Fruit fly (Drosophila melanogaster) ovary, adult (tissue): Measurements from ENCODE around the gene Ids.

Source experiments
- CG17801 ChIP-seq: fragments of 200-800 bp; optimal IDR thresholded peaks from 2 replicates; lab custom pipeline; 2019; ENCODE audit warnings: missing biosample characterization, mild to moderate bottlenecking, missing genetic modification characterization, moderate library complexity; ENCODE audit not compliant: partially characterized antibody

The Ids gene

DNA sequence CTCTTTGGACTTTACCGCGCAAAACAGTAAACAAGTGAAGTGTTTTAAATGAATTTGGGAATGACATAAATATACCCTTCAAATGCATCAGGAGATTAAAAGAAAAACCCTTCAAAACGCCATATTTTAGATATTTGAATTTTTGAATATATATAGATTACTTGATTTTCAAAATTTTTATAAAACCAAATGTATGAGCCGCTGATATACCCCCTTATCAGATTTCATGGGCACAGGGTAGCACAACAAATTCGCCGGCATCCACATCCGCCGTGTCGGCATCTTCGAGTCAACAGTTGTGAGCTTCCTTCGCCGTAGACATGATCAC is at the start of gene Ids:
Ids (plus strand) TSS at position 304 of the 328 bp plus-strand sequence.
- peak; percentile 59 for TF ChIP-seq CG17801 (GFP tag; lab: Kevin White, UChicago)

DNA sequence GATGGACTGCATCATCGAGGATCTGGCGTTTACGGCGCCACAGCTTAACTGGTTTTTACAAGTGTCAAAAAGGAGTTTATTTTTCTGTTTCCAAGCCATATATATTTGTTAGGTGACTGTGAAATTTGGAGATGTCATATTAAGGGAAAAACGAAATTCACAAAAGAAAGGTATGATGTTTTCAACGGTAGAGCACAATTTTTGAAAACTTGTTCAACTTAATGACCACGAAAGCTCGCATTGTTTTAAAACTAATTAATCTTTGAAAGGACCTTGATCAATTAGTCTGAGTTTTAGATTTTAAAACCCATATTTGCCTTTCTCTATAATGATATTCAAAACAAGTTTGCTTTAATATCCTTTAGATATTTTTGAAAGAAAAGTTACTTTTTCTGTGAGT is 49.3 kb upstream of the Ids start, which contains the start of gene Strip:
Strip (minus strand) TSS at position 101 of the 400 bp plus-strand sequence.
- TF ChIP-seq CG17801 (GFP tag; lab: Kevin White, UChicago), result no peak

DNA sequence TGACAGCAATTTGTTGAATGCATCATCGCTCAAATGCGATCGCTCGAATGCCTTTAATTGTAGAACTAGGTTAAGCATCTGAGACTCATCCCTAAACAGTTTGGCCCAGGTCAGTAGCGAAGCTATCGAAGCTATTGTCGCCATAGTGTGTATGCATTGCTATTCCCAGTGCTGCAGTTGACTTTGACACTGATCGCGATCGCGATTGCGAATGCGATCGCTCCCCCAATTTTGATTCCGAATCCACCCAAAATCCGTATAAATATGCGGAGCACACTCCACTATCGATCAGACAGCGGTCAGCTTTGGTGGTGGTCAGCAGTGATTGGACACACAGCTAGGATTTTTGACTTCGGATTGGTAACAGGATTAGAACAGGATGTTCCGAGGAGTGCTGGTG is 48.3 kb upstream of the Ids start, which contains the start of gene CG14961:
CG14961 (plus strand) TSS at position 301 of the 400 bp plus-strand sequence.
- no peak for TF ChIP-seq CG17801 (GFP tag; lab: Kevin White, UChicago)

DNA sequence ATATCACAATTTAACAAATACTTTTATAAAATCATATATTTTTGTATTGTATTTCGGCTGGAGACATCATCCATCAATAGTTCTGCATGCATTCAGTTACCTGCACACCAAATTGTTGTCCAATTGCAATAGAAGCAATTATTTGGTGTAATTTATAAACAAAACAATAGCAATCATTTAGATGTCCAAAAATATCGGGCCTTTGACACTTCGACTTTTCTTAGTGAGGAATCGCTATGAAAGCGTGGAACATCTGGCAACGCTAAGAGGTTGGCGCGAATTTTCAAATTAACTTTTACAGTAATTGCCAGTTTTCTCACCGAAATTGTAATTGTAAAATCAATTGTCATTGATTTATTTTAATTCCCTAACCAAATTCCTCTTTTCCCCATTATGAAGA is 43.3 kb upstream of the Ids start, which contains the start of gene CG14969:
CG14969 (minus strand) TSS at position 195 of the 400 bp plus-strand sequence.
- peak; percentile 37 for TF ChIP-seq CG17801 (GFP tag; lab: Kevin White, UChicago)

DNA sequence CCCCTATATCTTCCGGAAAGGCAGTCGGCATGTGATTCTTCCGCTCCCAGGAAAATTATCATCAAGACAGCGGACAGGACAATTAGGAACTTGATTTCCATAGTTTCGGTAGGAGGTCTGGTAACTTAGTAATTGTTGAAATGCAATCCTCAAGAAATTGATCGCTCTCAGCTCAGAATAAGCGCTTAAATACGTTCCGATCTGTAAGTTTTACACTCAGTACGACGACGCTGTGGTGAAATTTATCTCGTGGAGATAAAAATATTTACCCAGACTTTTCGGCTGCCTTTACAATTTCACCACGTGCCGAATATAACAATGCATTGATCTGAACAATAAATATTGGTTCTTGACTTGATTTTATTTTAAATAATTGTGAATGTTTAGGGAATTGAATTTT is 42.4 kb upstream of the Ids start, which contains the start of gene Drsl1:
Drsl1 (minus strand) TSS at position 101 of the 400 bp plus-strand sequence.
- no peak for TF ChIP-seq CG17801 (GFP tag; lab: Kevin White, UChicago)

DNA sequence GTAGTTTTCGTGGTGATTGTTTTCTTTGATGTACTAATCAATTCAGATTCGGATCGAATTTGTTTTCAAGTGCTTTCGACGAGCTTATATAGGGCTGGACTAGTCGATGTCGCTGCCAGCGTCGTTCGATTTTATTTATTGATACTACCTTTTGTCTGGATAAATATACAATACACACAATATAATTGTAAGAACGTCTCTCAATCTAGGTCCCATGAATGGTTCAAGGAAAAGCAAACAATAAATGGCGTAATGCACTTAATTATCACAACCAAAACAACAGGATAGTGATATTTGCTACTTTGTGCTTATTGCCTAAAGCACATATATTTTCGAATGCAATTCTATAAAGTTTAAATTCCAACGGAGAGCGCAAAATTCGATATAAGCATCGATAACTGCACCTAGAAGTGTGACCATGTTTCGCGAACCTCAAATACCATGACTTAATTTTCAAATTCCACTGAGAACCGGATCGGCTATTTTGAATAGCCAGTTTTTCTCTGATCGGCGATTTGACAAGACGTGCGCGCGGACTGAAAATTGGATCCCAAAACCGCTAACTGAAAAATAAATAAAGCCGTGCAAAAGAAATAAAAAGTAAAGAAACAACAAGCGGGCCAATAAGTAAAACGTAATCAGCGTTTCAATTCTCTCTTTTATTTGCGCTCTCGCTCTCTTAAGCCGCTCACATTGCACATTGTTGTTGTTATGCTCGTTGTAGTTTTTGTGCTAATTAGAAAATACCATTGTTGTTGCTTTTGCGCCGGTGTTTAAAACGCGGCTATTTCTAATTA is 41.5 kb upstream of the Ids start, which contains the start of the genes Drsl6 and kst:
Drsl6 (minus strand) TSS at position 51 of the 797 bp plus-strand sequence.
kst (plus strand) TSS at position 493 of the 797 bp plus-strand sequence.
- TF ChIP-seq CG17801 (GFP tag; lab: Kevin White, UChicago), result peak; percentile 87

DNA sequence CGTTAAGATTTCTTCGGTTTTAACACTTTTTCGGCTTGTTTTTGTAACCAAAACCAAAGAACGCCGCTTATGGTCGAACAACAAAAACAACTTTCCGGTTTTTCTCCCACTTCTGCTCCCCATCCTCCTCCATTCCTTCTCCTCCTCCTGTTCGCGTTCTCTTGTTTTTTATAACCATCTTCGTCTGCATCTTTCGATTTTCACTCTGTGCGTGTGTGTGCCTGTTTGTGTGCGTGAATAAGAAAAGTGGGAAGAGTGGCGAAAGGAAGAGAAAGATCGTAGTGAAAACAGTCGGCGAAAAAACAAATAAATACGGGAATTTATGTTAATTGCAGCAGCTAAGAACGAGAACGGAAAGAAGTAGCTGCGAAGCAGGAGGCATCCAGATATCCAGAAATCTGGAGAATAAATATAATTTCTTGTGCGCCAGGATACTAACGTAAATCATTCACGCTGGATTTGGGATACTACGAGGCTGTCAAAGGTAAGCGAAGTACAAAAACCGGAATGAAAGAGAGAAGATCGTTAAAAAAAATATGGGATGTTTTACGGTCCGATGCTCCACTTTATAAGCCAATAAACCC is 40.6 kb upstream of the Ids start:
- TF ChIP-seq CG17801 (GFP tag; lab: Kevin White, UChicago), result no peak

DNA sequence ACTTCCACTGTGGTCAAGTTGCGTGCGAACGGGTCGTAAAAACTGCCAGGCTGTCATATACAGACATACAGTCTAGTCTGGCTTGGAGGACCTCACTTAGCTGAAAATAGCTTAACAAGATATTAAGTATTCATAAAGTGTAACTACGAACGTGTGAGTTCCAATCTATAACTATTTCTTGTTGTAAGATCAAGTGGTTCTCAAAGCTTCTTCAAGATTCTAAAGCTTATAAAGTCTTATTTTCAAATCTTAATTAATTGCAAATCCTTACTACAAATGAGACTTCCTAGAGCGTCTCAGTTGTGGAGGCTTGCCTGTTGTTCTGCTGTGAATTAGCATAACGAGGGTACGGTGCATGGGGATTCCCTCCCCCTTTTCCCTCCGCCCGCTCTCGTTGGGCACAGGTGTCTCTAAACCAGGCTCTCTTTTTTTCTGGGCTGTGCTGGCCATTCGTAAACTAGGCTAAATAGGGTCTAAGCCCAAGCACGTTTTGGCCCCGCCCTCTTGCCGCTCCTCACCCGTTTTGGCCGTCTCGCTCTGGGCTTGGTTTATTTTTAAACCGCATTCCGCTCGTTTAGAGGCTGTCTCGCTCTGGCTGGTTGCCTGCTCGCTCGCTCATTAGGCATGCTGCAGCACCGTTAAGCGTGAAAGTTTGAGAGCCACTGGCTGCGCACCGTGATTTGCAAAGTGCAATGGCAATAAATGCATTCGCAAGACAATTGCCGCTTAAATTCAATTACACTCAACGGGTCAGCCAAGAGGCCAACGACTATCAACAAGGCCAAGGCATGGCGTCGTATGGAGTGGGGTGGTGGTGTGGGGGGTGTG is 39.8 kb upstream of the Ids start:
- no peak for TF ChIP-seq CG17801 (GFP tag; lab: Kevin White, UChicago)

DNA sequence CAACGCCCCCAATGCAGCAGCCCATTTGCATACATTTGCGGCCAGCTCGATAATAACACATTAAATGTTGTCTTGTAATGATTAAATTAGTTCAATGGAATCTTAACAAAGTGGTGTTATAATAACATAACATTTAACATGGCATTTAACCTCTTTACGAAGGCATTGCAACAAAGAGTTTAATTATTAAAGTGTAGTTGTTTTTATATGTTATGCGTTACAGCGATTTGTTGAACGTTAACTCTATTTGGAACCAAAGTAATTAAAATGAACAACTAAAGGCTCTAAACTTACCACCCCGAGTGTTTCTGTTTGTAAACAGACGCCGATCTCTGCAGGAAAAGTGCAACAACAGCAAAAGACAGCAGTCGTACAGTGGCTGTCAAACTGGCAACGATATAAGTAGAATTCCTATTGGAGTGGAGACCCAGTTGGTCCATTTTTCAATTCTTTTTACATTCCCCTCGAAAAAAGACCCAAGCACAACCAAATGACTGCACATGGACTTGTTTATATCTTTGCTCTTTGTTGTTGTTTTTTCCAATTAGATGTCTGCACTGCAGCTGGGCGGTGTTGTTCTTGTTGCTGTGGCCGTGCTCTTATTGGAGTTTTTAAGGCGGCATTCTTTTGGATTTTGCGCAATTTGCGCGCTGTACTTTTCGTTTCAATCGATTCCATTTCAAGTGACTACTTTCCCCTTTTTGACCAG is 39.0 kb upstream of the Ids start:
- TF ChIP-seq CG17801 (GFP tag; lab: Kevin White, UChicago), result no peak

DNA sequence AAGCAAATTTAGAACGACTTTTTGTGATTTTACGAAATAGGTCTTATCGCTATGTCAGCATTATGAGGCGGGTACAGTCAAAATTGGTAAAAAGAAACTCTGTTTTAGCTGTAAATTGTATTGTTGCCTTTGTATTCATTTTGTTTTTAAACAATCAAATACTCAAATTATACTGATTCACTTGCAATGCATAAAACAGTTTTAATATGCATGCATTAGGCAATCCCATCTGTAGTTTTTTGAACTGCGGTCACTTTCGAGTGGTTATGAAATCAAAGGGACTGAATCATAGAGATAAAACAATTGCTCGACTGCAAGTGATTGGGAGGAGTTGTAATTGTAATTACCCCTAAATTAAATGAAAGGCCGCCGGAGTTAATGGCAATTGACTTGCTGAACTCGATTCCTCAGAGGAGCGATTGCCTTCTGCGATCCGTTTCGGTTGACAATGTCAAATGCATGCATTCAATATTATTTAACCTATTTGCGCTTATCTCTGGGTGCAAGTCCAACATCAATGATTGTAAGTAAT is 38.3 kb upstream of the Ids start:
- TF ChIP-seq CG17801 (GFP tag; lab: Kevin White, UChicago), result peak; percentile 11

DNA sequence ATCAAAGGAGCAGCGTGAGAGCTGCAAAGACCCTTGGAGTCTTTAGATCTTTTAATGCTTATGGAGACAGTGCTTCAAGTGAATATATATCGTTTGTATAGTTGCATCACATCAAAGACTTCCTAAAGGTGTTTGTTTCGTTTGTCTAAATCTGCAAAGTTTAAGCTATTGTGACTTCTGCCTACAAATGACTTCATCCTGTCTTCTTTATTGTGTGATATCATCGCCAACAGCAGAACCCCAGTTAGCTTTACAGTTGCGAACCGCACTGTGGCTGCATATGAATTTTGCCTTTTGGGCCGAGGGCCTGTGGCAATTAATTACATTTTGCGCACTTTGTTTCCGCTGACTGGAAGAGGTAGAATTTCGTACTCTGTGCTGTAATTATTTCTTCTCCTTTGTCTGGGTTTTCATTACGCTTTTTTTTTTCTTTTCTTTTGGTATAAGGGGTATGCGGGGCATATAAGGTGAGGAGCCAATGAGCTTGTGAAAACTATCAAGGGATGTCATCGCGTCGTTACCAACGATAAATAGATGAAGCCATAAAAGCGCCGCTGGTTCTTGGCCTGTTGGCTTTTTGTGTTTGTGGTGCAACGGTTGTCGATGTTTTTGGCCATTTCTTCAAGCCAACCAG is 35.6 kb upstream of the Ids start:
- no peak for TF ChIP-seq CG17801 (GFP tag; lab: Kevin White, UChicago)

DNA sequence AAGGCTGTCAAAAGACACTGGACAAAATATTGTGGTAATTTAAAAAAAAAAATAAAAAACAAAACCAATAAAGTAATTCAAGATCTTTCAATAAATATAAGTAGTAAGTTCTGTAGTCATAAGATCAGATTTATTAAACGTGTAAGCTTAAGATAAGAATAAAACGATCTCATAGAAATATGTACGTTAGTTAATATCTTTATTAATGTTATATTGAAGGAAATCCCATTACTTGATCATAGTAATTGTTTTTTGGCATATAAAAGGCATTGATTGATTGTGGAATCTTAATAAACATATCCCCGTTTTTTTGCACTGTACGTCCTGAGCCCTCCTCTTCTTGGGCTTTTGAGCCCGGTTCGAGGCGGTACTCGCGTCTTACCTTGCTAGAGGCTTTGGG is 34.8 kb upstream of the Ids start:
- TF ChIP-seq CG17801 (GFP tag; lab: Kevin White, UChicago), result no peak

DNA sequence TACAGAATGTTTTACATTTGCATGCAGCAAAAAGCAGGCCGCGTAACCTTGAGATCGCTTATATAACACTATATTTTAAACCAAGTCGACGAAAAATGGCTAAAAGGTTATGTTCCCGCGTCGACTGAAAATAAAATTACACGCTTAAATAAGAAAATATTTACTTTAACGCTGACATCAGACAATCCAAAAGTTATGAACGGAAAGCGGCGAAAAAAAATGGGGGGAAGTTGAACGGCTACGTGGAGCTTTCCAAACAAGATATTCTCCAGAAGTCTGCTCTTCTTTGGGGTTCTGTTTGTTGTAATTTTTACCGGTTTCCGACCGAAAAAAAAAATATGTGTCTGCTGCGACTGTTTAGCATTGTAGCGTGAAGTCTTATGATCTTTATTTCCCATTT is 33.5 kb upstream of the Ids start:
- no peak for TF ChIP-seq CG17801 (GFP tag; lab: Kevin White, UChicago)

DNA sequence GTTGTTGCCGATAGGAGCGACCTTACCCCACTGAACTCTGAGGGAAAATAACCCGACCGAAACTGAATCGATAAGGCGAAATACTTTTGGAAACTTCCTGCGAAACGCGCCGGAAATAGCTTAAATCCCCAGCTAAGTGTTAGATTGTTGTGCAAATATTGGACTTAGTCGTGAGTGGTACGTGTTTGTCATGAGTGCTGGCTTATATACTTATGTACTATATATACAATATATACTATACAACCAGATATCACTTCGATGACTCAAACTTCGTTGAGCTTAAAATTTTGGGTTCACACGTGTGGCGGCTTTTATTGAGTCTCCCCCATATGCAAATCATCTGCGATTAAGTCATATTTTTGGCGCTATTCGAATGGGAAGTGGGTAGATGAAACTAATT is 31.8 kb upstream of the Ids start:
- no peak for TF ChIP-seq CG17801 (GFP tag; lab: Kevin White, UChicago)
